Fruit fly (Drosophila melanogaster) whole organism, embryonic: ENCODE results near the gene unk.
A peak's percentile ranks its signal among the peaks of the same experiment; 100 is the strongest.

Source experiments
- ATbp ChIP-seq: fragments of 200-800 bp; sonication (Bioruptor generic); optimal IDR thresholded peaks from 2 replicates; lab custom pipeline; 2017; ENCODE audit warnings: missing biosample characterization, mild to moderate bottlenecking, missing genetic modification characterization, missing genetic modification reagents
- Atf-2 ChIP-seq: fragments of 200-800 bp; sonication (Bioruptor generic); optimal IDR thresholded peaks from 2 replicates; lab custom pipeline; 2016; ENCODE audit warnings: missing biosample characterization, missing genetic modification characterization
- CG12071 ChIP-seq: fragments of 200-800 bp; sonication (Bioruptor generic); optimal IDR thresholded peaks from 3 replicates; lab custom pipeline; 2018; ENCODE audit warnings: missing biosample characterization, mild to moderate bottlenecking, missing genetic modification characterization
- CG13287 ChIP-seq: fragments of 200-800 bp; sonication (Bioruptor generic); IDR thresholded peaks from 2 replicates; pipeline ENCODE4 v1.3.6; 2022; ENCODE audit warnings: missing biosample characterization, missing genetic modification characterization; ENCODE audit not compliant: partially characterized antibody
- CG17328 ChIP-seq: fragments of 200-800 bp; sonication (Bioruptor generic); IDR thresholded peaks from 2 replicates; pipeline ENCODE4 v1.3.6; 2022; ENCODE audit warnings: missing biosample characterization, missing genetic modification characterization
- CG17829 ChIP-seq: fragments of 200-800 bp; optimal IDR thresholded peaks from 2 replicates; lab custom pipeline; 2019; ENCODE audit warnings: missing biosample characterization, mild to moderate bottlenecking, missing genetic modification characterization, moderate library complexity
- CG17912 ChIP-seq: fragments of 200-800 bp; sonication (Bioruptor generic); optimal IDR thresholded peaks from 2 replicates; lab custom pipeline; 2018; ENCODE audit warnings: missing biosample characterization, mild to moderate bottlenecking, missing genetic modification characterization
- CG1832 ChIP-seq: fragments of 200-800 bp; sonication (Bioruptor generic); optimal IDR thresholded peaks from 2 replicates; lab custom pipeline; 2017; ENCODE audit warnings: missing biosample characterization, mild to moderate bottlenecking, missing genetic modification characterization, inconsistent platforms
- CG2199 ChIP-seq: fragments of 200-800 bp; sonication (Bioruptor generic); IDR thresholded peaks from 3 replicates; pipeline ENCODE4 v1.3.6; 2022; ENCODE audit warnings: missing biosample characterization, missing genetic modification characterization
- CG32767 ChIP-seq: fragments of 200-800 bp; sonication (Bioruptor generic); IDR thresholded peaks from 2 replicates; pipeline ENCODE4 v1.3.6; 2022; ENCODE audit warnings: missing biosample characterization, missing genetic modification characterization
- CG34224 ChIP-seq: fragments of 200-800 bp; sonication (Bioruptor generic); IDR thresholded peaks from 3 replicates; pipeline ENCODE4 v1.3.6; 2022; ENCODE audit warnings: missing biosample characterization, missing genetic modification characterization; ENCODE audit not compliant: partially characterized antibody
- CG5953 ChIP-seq: fragments of 200-800 bp; sonication (Bioruptor generic); IDR thresholded peaks from 2 replicates; pipeline ENCODE4 v1.3.6; 2022; ENCODE audit warnings: missing biosample characterization, missing genetic modification characterization
- CG8478 ChIP-seq: fragments of >200 bp; optimal IDR thresholded peaks from 2 replicates; lab custom pipeline; 2018
- CG9727 ChIP-seq: fragments of 200-800 bp; sonication (Bioruptor generic); optimal IDR thresholded peaks from 3 replicates; lab custom pipeline; 2017; ENCODE audit warnings: missing biosample characterization, mild to moderate bottlenecking, missing genetic modification characterization
- Drgx ChIP-seq: fragments of 200-800 bp; sonication (Bioruptor generic); IDR thresholded peaks from 2 replicates; pipeline ENCODE4 v1.3.6; 2022; ENCODE audit warnings: missing biosample characterization, missing genetic modification characterization
- Ets65A ChIP-seq: fragments of 200-800 bp; sonication (Bioruptor generic); peaks from one replicate; lab custom pipeline; 2016; ENCODE audit warnings: missing biosample characterization, missing genetic modification characterization
- Ets97D ChIP-seq: fragments of 200-800 bp; sonication (Bioruptor generic); optimal IDR thresholded peaks from 3 replicates; lab custom pipeline; 2016; ENCODE audit warnings: missing biosample characterization, missing genetic modification characterization
- HLH3B ChIP-seq: fragments of 200-800 bp; sonication (Bioruptor generic); IDR thresholded peaks from 2 replicates; pipeline ENCODE4 v1.3.6; 2022; ENCODE audit warnings: missing biosample characterization, missing genetic modification characterization
- Jarid2 ChIP-seq: fragments of 200-800 bp; sonication (Bioruptor generic); optimal IDR thresholded peaks from 3 replicates; lab custom pipeline; 2017; ENCODE audit warnings: mild to moderate bottlenecking, missing biosample characterization, missing genetic modification reagents, missing genetic modification characterization
- Max ChIP-seq: fragments of 200-800 bp; sonication (Bioruptor generic); optimal IDR thresholded peaks from 2 replicates; lab custom pipeline; 2016; ENCODE audit warnings: missing biosample characterization, mild to moderate bottlenecking, missing genetic modification characterization
- Nf-YA ChIP-seq: fragments of 200-800 bp; sonication (Bioruptor generic); IDR thresholded peaks from 2 replicates; pipeline ENCODE4 v1.3.6; 2022; ENCODE audit warnings: missing biosample characterization, missing genetic modification characterization
- Nf-YB ChIP-seq: fragments of 200-800 bp; sonication (Bioruptor generic); optimal IDR thresholded peaks from 3 replicates; lab custom pipeline; 2019; ENCODE audit warnings: missing biosample characterization, mild to moderate bottlenecking, missing genetic modification characterization, moderate library complexity
- Nf-YC ChIP-seq: fragments of 200-800 bp; optimal IDR thresholded peaks from 3 replicates; lab custom pipeline; 2019; ENCODE audit warnings: missing biosample characterization, mild to moderate bottlenecking, missing genetic modification characterization, moderate library complexity
- NfI ChIP-seq: fragments of 200-800 bp; sonication (Bioruptor generic); optimal IDR thresholded peaks from 3 replicates; lab custom pipeline; 2018; ENCODE audit warnings: missing biosample characterization, mild to moderate bottlenecking, missing genetic modification characterization, moderate library complexity
- Opbp ChIP-seq: fragments of 200-800 bp; sonication (Bioruptor generic); IDR thresholded peaks from 3 replicates; pipeline ENCODE4 v1.3.6; 2022; ENCODE audit warnings: missing biosample characterization, missing genetic modification characterization; ENCODE audit not compliant: partially characterized antibody
- Rfx ChIP-seq: fragments of 200-800 bp; sonication (Bioruptor generic); IDR thresholded peaks from 2 replicates; pipeline ENCODE4 v1.3.6; 2022; ENCODE audit warnings: missing biosample characterization, missing genetic modification characterization
- Spps ChIP-seq: fragments of 200-800 bp; sonication (Bioruptor generic); optimal IDR thresholded peaks from 2 replicates; lab custom pipeline; 2018; ENCODE audit warnings: missing biosample characterization, mild to moderate bottlenecking, missing genetic modification characterization
- aop ChIP-seq: fragments of 200-800 bp; sonication (Bioruptor generic); IDR thresholded peaks from 2 replicates; pipeline ENCODE4 v1.3.6; 2022; ENCODE audit warnings: missing biosample characterization, missing genetic modification characterization
- ato ChIP-seq: fragments of 200-800 bp; sonication (Bioruptor generic); IDR thresholded peaks from 2 replicates; pipeline ENCODE4 v1.3.6; 2022; ENCODE audit warnings: missing biosample characterization, missing genetic modification characterization; ENCODE audit not compliant: partially characterized antibody
- bowl ChIP-seq: fragments of 200-800 bp; sonication (Bioruptor generic); IDR thresholded peaks from 2 replicates; pipeline ENCODE4 v1.3.6; 2022; ENCODE audit warnings: missing biosample characterization, missing genetic modification characterization
- cg ChIP-seq: fragments of 200-800 bp; sonication (Bioruptor generic); optimal IDR thresholded peaks from 3 replicates; lab custom pipeline; 2019; ENCODE audit warnings: missing biosample characterization, mild to moderate bottlenecking, missing genetic modification characterization, moderate library complexity
- fd64A ChIP-seq: fragments of 200-800 bp; sonication (Bioruptor generic); optimal IDR thresholded peaks from 3 replicates; lab custom pipeline; 2018; ENCODE audit warnings: missing biosample characterization, mild to moderate bottlenecking, missing genetic modification characterization
- gce ChIP-seq: fragments of 200-800 bp; sonication (Bioruptor generic); IDR thresholded peaks from 3 replicates; pipeline ENCODE4 v1.3.6; 2022; ENCODE audit warnings: missing biosample characterization, missing genetic modification characterization
- kni ChIP-seq: fragments of 200-800 bp; sonication (Bioruptor generic); optimal IDR thresholded peaks from 3 replicates; lab custom pipeline; 2017; ENCODE audit warnings: mild to moderate bottlenecking, missing biosample characterization, missing genetic modification reagents, missing genetic modification characterization
- lbe ChIP-seq: fragments of 200-800 bp; sonication (Bioruptor generic); optimal IDR thresholded peaks from 2 replicates; lab custom pipeline; 2016; ENCODE audit warnings: missing biosample characterization, mild to moderate bottlenecking, missing genetic modification characterization
- lov ChIP-seq, 2 experiments: fragments of 200-800 bp in 1 of 2; fragments of >200 bp in 1 of 2; sonication (Bioruptor generic) in 1 of 2; IDR thresholded peaks in 1 of 2; optimal IDR thresholded peaks in 1 of 2; 2 replicates in 1 of 2; 3 replicates in 1 of 2; pipeline versions ENCODE4 v1.3.6 to Lab custom; 2017 to 2022; ENCODE audit warnings: missing biosample characterization in 1 of 2, missing genetic modification characterization in 1 of 2
- mirr ChIP-seq: fragments of 200-800 bp; sonication (Bioruptor generic); optimal IDR thresholded peaks from 3 replicates; lab custom pipeline; 2018; ENCODE audit warnings: missing biosample characterization, mild to moderate bottlenecking, missing genetic modification characterization
- nom ChIP-seq: fragments of 200-800 bp; sonication (Bioruptor generic); optimal IDR thresholded peaks from 2 replicates; lab custom pipeline; 2017; ENCODE audit warnings: missing biosample characterization, missing genetic modification characterization, mild to moderate bottlenecking, moderate library complexity, missing genetic modification reagents
- oc ChIP-seq: fragments of 200-800 bp; sonication (Bioruptor generic); optimal IDR thresholded peaks from 2 replicates; lab custom pipeline; 2018; ENCODE audit warnings: missing biosample characterization, mild to moderate bottlenecking, missing genetic modification characterization, moderate library complexity
- onecut ChIP-seq: fragments of 200-800 bp; sonication (Bioruptor generic); IDR thresholded peaks from 2 replicates; pipeline ENCODE4 v1.3.6; 2022; ENCODE audit warnings: missing biosample characterization, missing genetic modification characterization
- phol ChIP-seq: fragments of 200-800 bp; sonication (Bioruptor generic); optimal IDR thresholded peaks from 3 replicates; lab custom pipeline; 2018; ENCODE audit warnings: missing biosample characterization, mild to moderate bottlenecking, missing genetic modification characterization, moderate library complexity
- seq ChIP-seq: fragments of 200-800 bp; sonication (Bioruptor generic); IDR thresholded peaks from 2 replicates; pipeline ENCODE4 v1.3.6; 2022; ENCODE audit warnings: missing biosample characterization, missing genetic modification characterization
- sim ChIP-seq: fragments of 200-800 bp; sonication (Bioruptor generic); IDR thresholded peaks from 2 replicates; pipeline ENCODE4 v1.3.6; 2022; ENCODE audit warnings: missing biosample characterization, missing genetic modification characterization
- sna ChIP-seq: fragments of 200-800 bp; sonication (Bioruptor generic); IDR thresholded peaks from 2 replicates; pipeline ENCODE4 v1.3.6; 2022; ENCODE audit warnings: missing biosample characterization, missing genetic modification characterization; ENCODE audit not compliant: partially characterized antibody
- sob ChIP-seq: fragments of 200-800 bp; sonication (Bioruptor generic); IDR thresholded peaks from 2 replicates; pipeline ENCODE4 v1.3.6; 2022; ENCODE audit warnings: missing biosample characterization, missing genetic modification characterization
- sqz ChIP-seq: fragments of 200-800 bp; sonication (Bioruptor generic); optimal IDR thresholded peaks from 3 replicates; lab custom pipeline; 2018; ENCODE audit warnings: missing biosample characterization, mild to moderate bottlenecking, missing genetic modification characterization
- ssp ChIP-seq: fragments of 200-800 bp; sonication (Bioruptor generic); IDR thresholded peaks from 2 replicates; pipeline ENCODE4 v1.3.6; 2022; ENCODE audit warnings: missing biosample characterization, missing genetic modification characterization
- z ChIP-seq: fragments of 200-800 bp; sonication (Bioruptor generic); IDR thresholded peaks from 3 replicates; pipeline ENCODE4 v1.3.6; 2022; ENCODE audit warnings: missing biosample characterization, missing genetic modification characterization
- zen2 ChIP-seq: fragments of 200-800 bp; sonication (Bioruptor generic); IDR thresholded peaks from 3 replicates; pipeline ENCODE4 v1.3.6; 2022; ENCODE audit warnings: missing biosample characterization, missing genetic modification characterization; ENCODE audit not compliant: partially characterized antibody

Gene unk

DNA sequence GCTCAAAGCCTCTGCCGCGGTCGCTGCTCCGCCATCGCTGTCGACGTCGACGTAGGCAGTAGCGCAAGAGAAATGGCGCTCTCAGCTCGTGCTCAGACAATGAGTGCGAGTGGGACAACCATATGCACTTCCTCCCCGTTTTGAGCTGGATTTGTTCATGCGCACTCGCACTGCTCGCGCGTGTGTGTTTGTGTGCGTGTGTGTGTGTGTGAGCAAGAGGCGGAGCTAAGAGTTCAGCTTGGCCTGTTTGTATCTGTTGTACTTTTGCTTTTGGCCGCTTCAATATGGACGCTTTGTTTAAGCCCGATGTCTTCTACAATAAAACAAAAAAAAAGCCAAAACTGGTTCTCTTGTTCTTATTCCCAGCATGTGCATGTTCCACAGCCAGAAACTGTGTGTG, 43.5 kb upstream of the unk start:
- TF ChIP-seq CG17328 (peak; percentile 57; the same call in 1 of the 2 replicates), ATbp (GFP tag; lab: Kevin White, UChicago) (no peak), CG34224 (GFP tag; lab: Robert Waterston, UW) (peak; percentile 61; the same call in 1 of the 3 replicates), ato (GFP tag; lab: Robert Waterston, UW) (0 out of 2 replicates have a peak, but pooled peaks have one; percentile 15), CG17829 (peak; percentile 41), CG12071 (GFP tag; lab: Kevin White, UChicago) (peak; percentile 46), NfI (GFP tag; lab: Kevin White, UChicago) (peak; percentile 9), Nf-YC (peak; percentile 98), Opbp (GFP tag; lab: Robert Waterston, UW) (peak; percentile 55; the same call in 1 of the 3 replicates), CG2199 (GFP tag; lab: Robert Waterston, UW) (0 out of 3 replicates have a peak, but pooled peaks have one; percentile 41), kni (GFP tag; lab: Kevin White, UChicago) (peak; percentile 71), sim (0 out of 2 replicates have a peak, but pooled peaks have one; percentile 35), CG32767 (GFP tag; lab: Robert Waterston, UW) (peak; percentile 64), z (GFP tag; lab: Robert Waterston, UW) (peak; percentile 78), sob (GFP tag; lab: Robert Waterston, UW) (peak; percentile 28; the same call in 1 of the 2 replicates), mirr (peak; percentile 42), Jarid2 (peak; percentile 35), gce (GFP tag; lab: Robert Waterston, UW) (no peak), nom (GFP tag; lab: Kevin White, UChicago) (peak; percentile 51), aop (GFP tag; lab: Robert Waterston, UW) (no peak), CG13287 (peak; percentile 47; the same call in 1 of the 2 replicates), ssp (GFP tag; lab: Robert Waterston, UW) (no peak), Nf-YB (GFP tag; lab: Kevin White, UChicago) (peak; percentile 96), phol (peak; percentile 87), sqz (peak; percentile 68), zen2 (0 out of 3 replicates have a peak, but pooled peaks have one; percentile 36), cg (GFP tag; lab: Kevin White, UChicago) (peak; percentile 96), HLH3B (GFP tag; lab: Robert Waterston, UW) (peak; percentile 30; the same call in 1 of the 2 replicates), fd64A (GFP tag; lab: Kevin White, UChicago) (peak; percentile 31), Ets97D (GFP tag; lab: Kevin White, UChicago) (peak; percentile 47), CG9727 (GFP tag; lab: Kevin White, UChicago) (no peak), seq (GFP tag; lab: Robert Waterston, UW) (peak; percentile 83; the same call in 1 of the 2 replicates), lbe (GFP tag; lab: Kevin White, UChicago) (peak; percentile 7), onecut (GFP tag; lab: Robert Waterston, UW) (peak; percentile 19; the same call in 1 of the 2 replicates), CG1832 (peak; percentile 86), lov (optimal IDR thresholded peaks at IDR 0.05; lab: Kevin White, UChicago) (no peak), lov (GFP tag; IDR thresholded peaks at IDR 0.05; lab: Robert Waterston, UW) (peak; percentile 56; the same call in 1 of the 3 replicates), sna (GFP tag; lab: Robert Waterston, UW) (peak; percentile 37; the same call in 1 of the 2 replicates), CG5953 (GFP tag; lab: Robert Waterston, UW) (0 out of 2 replicates have a peak, but pooled peaks have one; percentile 5), Rfx (peak; percentile 35; the same call in 1 of the 2 replicates), bowl (GFP tag; lab: Robert Waterston, UW) (peak; percentile 28; the same call in 1 of the 2 replicates), Max (GFP tag; lab: Kevin White, UChicago) (no peak), oc (peak; percentile 52), Spps (no peak), Drgx (peak; percentile 41), CG17912 (no peak), Ets65A (peak; percentile 39), Atf-2 (no peak), CG8478 (lab: Kevin White, UChicago) (peak; percentile 88), Nf-YA (GFP tag; lab: Robert Waterston, UW) (peak; percentile 71; the same call in 1 of the 2 replicates)
